Fruit fly (Drosophila melanogaster) whole organism, adult: ENCODE data around the gene SP555.

Experiments
- CG11617 ChIP-seq: fragments of 200-800 bp; sonication (Bioruptor generic); optimal IDR thresholded peaks from 2 replicates; lab custom pipeline; 2017; ENCODE audit warnings: mild to moderate bottlenecking, missing biosample characterization, missing genetic modification reagents, missing genetic modification characterization
- CG14711 ChIP-seq: fragments of 200-800 bp; sonication (Bioruptor generic); optimal IDR thresholded peaks from 2 replicates; lab custom pipeline; 2018; ENCODE audit warnings: missing biosample characterization, mild to moderate bottlenecking, missing genetic modification characterization, moderate library complexity
- CG5204 ChIP-seq: fragments of 200-800 bp; sonication (Bioruptor generic); optimal IDR thresholded peaks from 2 replicates; lab custom pipeline; 2016; ENCODE audit warnings: missing biosample characterization, missing genetic modification characterization
- Mnt ChIP-seq: fragments of 200-800 bp; sonication (Bioruptor generic); optimal IDR thresholded peaks from 2 replicates; lab custom pipeline; 2016; ENCODE audit warnings: missing biosample characterization, mild to moderate bottlenecking, missing genetic modification characterization
- cic ChIP-seq: fragments of 200-800 bp; sonication (Bioruptor generic); optimal IDR thresholded peaks from 2 replicates; lab custom pipeline; 2017; ENCODE audit warnings: missing biosample characterization, mild to moderate bottlenecking, missing genetic modification characterization, moderate library complexity
- kay ChIP-seq: fragments of 200-800 bp; sonication (Bioruptor generic); peaks from one replicate; lab custom pipeline; 2016; ENCODE audit warnings: missing biosample characterization, missing genetic modification characterization, borderline replicate concordance
- pad ChIP-seq: fragments of 200-800 bp; sonication (Bioruptor generic); optimal IDR thresholded peaks from 3 replicates; lab custom pipeline; 2017; ENCODE audit warnings: missing biosample characterization, missing genetic modification characterization, mild to moderate bottlenecking, moderate library complexity, missing genetic modification reagents
- tj ChIP-seq: fragments of 200-800 bp; sonication (Bioruptor generic); optimal IDR thresholded peaks from 3 replicates; lab custom pipeline; 2017; ENCODE audit warnings: missing biosample characterization, mild to moderate bottlenecking, missing genetic modification characterization, moderate library complexity

DNA sequence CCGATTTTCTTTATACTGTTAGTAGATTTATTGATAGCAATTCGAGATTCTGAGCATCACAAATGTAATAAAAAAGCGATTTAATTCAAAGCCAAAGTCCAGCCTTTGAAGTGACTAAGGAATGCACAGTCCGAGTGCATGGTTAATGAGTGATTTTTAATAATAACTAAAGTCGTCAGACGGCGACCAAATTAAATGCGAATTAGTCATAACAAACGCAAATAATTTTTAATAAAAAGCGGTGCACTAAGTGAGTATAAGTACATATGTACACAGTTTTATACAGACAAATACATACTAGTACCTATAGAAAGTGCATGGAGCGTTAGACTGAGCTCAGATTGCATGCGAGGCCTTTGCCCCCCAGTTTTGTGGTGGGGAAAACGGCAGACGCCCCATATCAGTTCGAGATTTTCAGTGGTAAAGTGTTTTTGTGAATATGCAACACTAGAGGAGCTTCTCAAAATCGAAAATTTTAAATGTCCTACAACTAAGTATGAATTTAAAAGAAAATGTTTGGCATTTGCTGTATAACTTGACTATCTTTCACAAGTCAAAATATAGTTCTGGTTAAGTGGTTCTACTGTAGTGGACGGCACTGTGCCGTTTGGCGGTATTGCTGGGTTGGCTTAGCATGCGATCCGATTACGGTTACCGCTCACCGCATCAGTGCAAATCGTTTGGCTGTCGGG lies 34.7 kb upstream of the SP555 start:
- TF ChIP-seq Mnt (GFP tag; lab: Kevin White, UChicago) (peak; percentile 32), tj (GFP tag; lab: Kevin White, UChicago) (peak; percentile 64), pad (GFP tag; lab: Kevin White, UChicago) (peak; percentile 39), cic (peak; percentile 70), CG14711 (tag; lab: Kevin White, UChicago) (peak; percentile 52), CG11617 (GFP tag; lab: Kevin White, UChicago) (peak; percentile 54), kay (GFP tag; lab: Kevin White, UChicago) (peak; percentile 97), CG5204 (GFP tag; lab: Kevin White, UChicago) (peak; percentile 7)
